Fruit fly (Drosophila melanogaster) whole organism, prepupa: Measurements from ENCODE around the gene Hnf4.
A peak's percentile ranks its signal among the peaks of the same experiment; 100 is the strongest.

Source experiments
- Blimp-1 ChIP-seq: fragments of 200-800 bp; sonication (Bioruptor generic); optimal IDR thresholded peaks from 3 replicates; lab custom pipeline; 2017; ENCODE audit warnings: missing biosample characterization, missing genetic modification characterization, mild to moderate bottlenecking, moderate library complexity, missing genetic modification reagents
- CG10669 ChIP-seq: fragments of 200-800 bp; sonication (Bioruptor generic); optimal IDR thresholded peaks from 3 replicates; lab custom pipeline; 2018; ENCODE audit warnings: missing biosample characterization, mild to moderate bottlenecking, missing genetic modification characterization, moderate library complexity
- CG11294 ChIP-seq: fragments of 200-800 bp; sonication (Bioruptor generic); IDR thresholded peaks from 2 replicates; pipeline ENCODE4 v1.3.6; 2022; ENCODE audit warnings: missing biosample characterization, missing genetic modification characterization
- CG15336 ChIP-seq: fragments of 200-800 bp; sonication (Bioruptor generic); IDR thresholded peaks from 2 replicates; pipeline ENCODE4 v1.3.6; 2022; ENCODE audit warnings: missing biosample characterization, missing genetic modification characterization
- CG1621 ChIP-seq: fragments of 200-800 bp; sonication (Bioruptor generic); optimal IDR thresholded peaks from 3 replicates; lab custom pipeline; 2018; ENCODE audit warnings: missing biosample characterization, mild to moderate bottlenecking, missing genetic modification characterization
- CG3032 ChIP-seq: fragments of 200-800 bp; optimal IDR thresholded peaks from 2 replicates; lab custom pipeline; 2019; ENCODE audit warnings: missing biosample characterization, mild to moderate bottlenecking, missing genetic modification characterization, moderate library complexity
- CG31627 ChIP-seq: fragments of 200-800 bp; sonication (Bioruptor generic); optimal IDR thresholded peaks from 3 replicates; lab custom pipeline; 2016; ENCODE audit warnings: missing biosample characterization, missing genetic modification characterization
- CG34406 ChIP-seq: fragments of 200-800 bp; sonication (Bioruptor generic); optimal IDR thresholded peaks from 3 replicates; lab custom pipeline; 2016; ENCODE audit warnings: missing biosample characterization, missing genetic modification characterization
- CG6276 ChIP-seq: fragments of 200-800 bp; sonication (Bioruptor generic); optimal IDR thresholded peaks from 2 replicates; lab custom pipeline; 2017; ENCODE audit warnings: missing biosample characterization, mild to moderate bottlenecking, missing genetic modification characterization
- CG6792 ChIP-seq: fragments of 200-800 bp; sonication (Bioruptor generic); optimal IDR thresholded peaks from 3 replicates; lab custom pipeline; 2016; ENCODE audit warnings: missing biosample characterization, missing genetic modification characterization
- CG6808 ChIP-seq: fragments of 200-800 bp; sonication (Bioruptor generic); optimal IDR thresholded peaks from 3 replicates; lab custom pipeline; 2017; ENCODE audit warnings: missing biosample characterization, missing genetic modification characterization, mild to moderate bottlenecking, moderate library complexity, missing genetic modification reagents
- CG8119 ChIP-seq: fragments of 200-800 bp; sonication (Bioruptor generic); IDR thresholded peaks from 3 replicates; pipeline ENCODE4 v1.3.6; 2022; ENCODE audit warnings: missing biosample characterization, missing genetic modification characterization
- CG8319 ChIP-seq: fragments of 200-800 bp; sonication (Bioruptor generic); optimal IDR thresholded peaks from 3 replicates; lab custom pipeline; 2016; ENCODE audit warnings: missing biosample characterization, missing genetic modification characterization
- CG8632 ChIP-seq: fragments of 200-800 bp; sonication (Bioruptor generic); optimal IDR thresholded peaks from 3 replicates; lab custom pipeline; 2016; ENCODE audit warnings: missing biosample characterization, missing genetic modification characterization
- Eip78C ChIP-seq: fragments of 200-800 bp; sonication (Bioruptor generic); peaks from one replicate; lab custom pipeline; 2016; ENCODE audit warnings: missing biosample characterization, missing genetic modification characterization
- Eip93F ChIP-seq: fragments of 200-800 bp; sonication (Bioruptor generic); optimal IDR thresholded peaks from 2 replicates; lab custom pipeline; 2016; ENCODE audit warnings: missing biosample characterization, mild to moderate bottlenecking, missing genetic modification characterization
- Ets21C ChIP-seq: fragments of 200-800 bp; sonication (Bioruptor generic); optimal IDR thresholded peaks from 3 replicates; lab custom pipeline; 2016; ENCODE audit warnings: missing biosample characterization, missing genetic modification characterization
- Ets96B ChIP-seq: fragments of 200-800 bp; optimal IDR thresholded peaks from 2 replicates; lab custom pipeline; 2019; ENCODE audit warnings: missing biosample characterization, mild to moderate bottlenecking, missing genetic modification characterization, moderate library complexity
- Hr38 ChIP-seq: sonication (Bioruptor generic); optimal IDR thresholded peaks from 2 replicates; lab custom pipeline; 2016; ENCODE audit warnings: missing biosample characterization, missing genetic modification characterization
- Hr4 ChIP-seq: fragments of 200-800 bp; sonication (Bioruptor generic); optimal IDR thresholded peaks from 3 replicates; lab custom pipeline; 2016; ENCODE audit warnings: missing biosample characterization, missing genetic modification characterization
- Lpt ChIP-seq: fragments of 200-800 bp; sonication (Bioruptor generic); optimal IDR thresholded peaks from 3 replicates; lab custom pipeline; 2016; ENCODE audit warnings: missing biosample characterization, missing genetic modification characterization
- Smox ChIP-seq: fragments of 200-800 bp; sonication (Bioruptor generic); optimal IDR thresholded peaks from 3 replicates; lab custom pipeline; 2016; ENCODE audit warnings: missing biosample characterization, missing genetic modification characterization
- Sox102F ChIP-seq: fragments of 200-800 bp; sonication (Bioruptor generic); optimal IDR thresholded peaks from 2 replicates; lab custom pipeline; 2016; ENCODE audit warnings: missing biosample characterization, mild to moderate bottlenecking, missing genetic modification characterization
- Sox14 ChIP-seq: fragments of 200-800 bp; sonication (Bioruptor generic); optimal IDR thresholded peaks from 3 replicates; lab custom pipeline; 2016; ENCODE audit warnings: missing biosample characterization, missing genetic modification characterization
- Sox15 ChIP-seq: fragments of 200-800 bp; sonication (Bioruptor generic); optimal IDR thresholded peaks from 3 replicates; lab custom pipeline; 2016; ENCODE audit warnings: missing biosample characterization, missing genetic modification characterization
- achi ChIP-seq: fragments of 200-800 bp; sonication (Bioruptor generic); optimal IDR thresholded peaks from 3 replicates; lab custom pipeline; 2016; ENCODE audit warnings: missing biosample characterization, missing genetic modification characterization
- cyc ChIP-seq: fragments of 200-800 bp; sonication (Bioruptor generic); optimal IDR thresholded peaks from 3 replicates; lab custom pipeline; 2016; ENCODE audit warnings: missing biosample characterization, missing genetic modification characterization
- dsx ChIP-seq: fragments of 200-800 bp; optimal IDR thresholded peaks from 3 replicates; lab custom pipeline; 2019; ENCODE audit warnings: missing biosample characterization, mild to moderate bottlenecking, missing genetic modification characterization, moderate library complexity; ENCODE audit not compliant: poor library complexity, severe bottlenecking
- fd59A ChIP-seq: fragments of 200-800 bp; sonication (Bioruptor generic); optimal IDR thresholded peaks from 2 replicates; lab custom pipeline; 2017; ENCODE audit warnings: missing biosample characterization, mild to moderate bottlenecking, missing genetic modification characterization, missing genetic modification reagents
- fd85E ChIP-seq: fragments of 200-800 bp; sonication (Bioruptor generic); optimal IDR thresholded peaks from 3 replicates; lab custom pipeline; 2016; ENCODE audit warnings: missing biosample characterization, missing genetic modification characterization
- fkh ChIP-seq: fragments of 200-800 bp; sonication (Bioruptor generic); optimal IDR thresholded peaks from 3 replicates; lab custom pipeline; 2017; ENCODE audit warnings: missing biosample characterization, mild to moderate bottlenecking, missing genetic modification characterization, moderate library complexity
- net ChIP-seq: fragments of 200-800 bp; sonication (Bioruptor generic); optimal IDR thresholded peaks from 3 replicates; lab custom pipeline; 2016; ENCODE audit warnings: missing biosample characterization, missing genetic modification characterization
- pdm3 ChIP-seq: fragments of 200-800 bp; sonication (Bioruptor generic); optimal IDR thresholded peaks from 3 replicates; lab custom pipeline; 2016; ENCODE audit warnings: missing biosample characterization, missing genetic modification characterization
- salr ChIP-seq, 2 experiments: fragments of 200-800 bp; sonication (Bioruptor generic); optimal IDR thresholded peaks; 3 replicates each; lab custom pipeline; 2016 to 2018; ENCODE audit warnings: missing biosample characterization in 2 of 2, missing genetic modification characterization in 2 of 2, mild to moderate bottlenecking in 1 of 2
- spab ChIP-seq: fragments of 200-800 bp; sonication (Bioruptor generic); optimal IDR thresholded peaks from 2 replicates; lab custom pipeline; 2017; ENCODE audit warnings: missing biosample characterization, mild to moderate bottlenecking, missing genetic modification characterization, missing genetic modification reagents
- ss ChIP-seq, 2 experiments: fragments of 200-800 bp; sonication (Bioruptor generic); optimal IDR thresholded peaks; 2 replicates in 1 of 2; 3 replicates in 1 of 2; lab custom pipeline; 2017 to 2018; ENCODE audit warnings: mild to moderate bottlenecking in 2 of 2, missing biosample characterization in 2 of 2, missing genetic modification characterization in 2 of 2, moderate library complexity in 1 of 2
- svp ChIP-seq: fragments of 200-800 bp; sonication (Bioruptor generic); peaks from one replicate; lab custom pipeline; 2016; ENCODE audit warnings: missing biosample characterization, missing genetic modification characterization
- vri ChIP-seq: fragments of 200-800 bp; sonication (Bioruptor generic); optimal IDR thresholded peaks from 3 replicates; lab custom pipeline; 2016; ENCODE audit warnings: missing biosample characterization, mild to moderate bottlenecking, missing genetic modification characterization

Hnf4 gene

dm6 chr2L:8709413-8709812, at the start of gene Hnf4:
Hnf4 (minus strand) TSS chr2L:8709611.
- TF ChIP-seq fd59A (GFP tag; lab: Kevin White, UChicago) (no peak), dsx (no peak), CG6792 (GFP tag; lab: Kevin White, UChicago) (no peak), fkh (GFP tag; lab: Kevin White, UChicago) (no peak), Ets21C (GFP tag; lab: Kevin White, UChicago) (no peak), CG6276 (no peak), CG11294 (GFP tag; lab: Robert Waterston, UW) (no peak), Blimp-1 (GFP tag; lab: Kevin White, UChicago) (peak; percentile 87), achi (GFP tag; lab: Kevin White, UChicago) (peak; percentile 99), Eip93F (GFP tag; lab: Kevin White, UChicago) (no peak), cyc (GFP tag; lab: Kevin White, UChicago) (no peak), Eip78C (GFP tag; lab: Kevin White, UChicago) (peak; percentile 59), CG31627 (GFP tag; lab: Kevin White, UChicago) (no peak), Sox14 (GFP tag; lab: Kevin White, UChicago) (peak; percentile 33), CG8319 (GFP tag; lab: Kevin White, UChicago) (no peak), Smox (GFP tag; lab: Kevin White, UChicago) (no peak), CG3032 (tag; lab: Kevin White, UChicago) (no peak), CG8119 (no peak), ss (GFP tag; optimal IDR thresholded peaks at IDR 0.05; lab: Kevin White, UChicago) (peak in 1 of 2 experiments; percentile 6), Lpt (GFP tag; lab: Kevin White, UChicago) (no peak), vri (GFP tag; lab: Kevin White, UChicago) (peak; percentile 57), CG6808 (GFP tag; lab: Kevin White, UChicago) (peak; percentile 34), Ets96B (no peak), CG1621 (tag; lab: Kevin White, UChicago) (peak; percentile 7), pdm3 (GFP tag; lab: Kevin White, UChicago) (no peak), svp (GFP tag; lab: Kevin White, UChicago) (peak; percentile 94), salr (GFP tag; optimal IDR thresholded peaks at IDR 0.05; lab: Kevin White, UChicago) (no peak), net (GFP tag; lab: Kevin White, UChicago) (no peak), spab (GFP tag; lab: Kevin White, UChicago) (no peak), CG15336 (GFP tag; lab: Robert Waterston, UW) (no peak)
- TF ChIP-seq, all 60 proteins: peak for 9

DNA sequence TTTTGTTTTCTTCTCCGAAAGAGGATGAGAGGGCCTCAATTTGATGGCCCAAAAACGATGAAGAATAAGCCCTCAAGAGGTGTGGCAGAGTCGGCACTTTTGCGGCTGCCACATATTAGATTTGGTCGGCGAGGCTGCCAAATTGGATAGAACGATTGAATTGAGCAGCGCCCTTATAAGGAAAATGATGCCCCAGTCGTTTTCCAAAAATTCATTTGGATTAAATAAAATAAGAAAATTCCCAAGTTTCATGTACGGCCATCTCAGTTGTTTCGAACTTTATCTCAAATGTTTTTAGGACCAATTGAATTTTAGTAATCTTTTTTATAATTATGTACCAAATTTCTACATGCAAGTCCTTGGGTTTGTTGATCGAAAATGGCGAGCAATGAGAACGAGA, 42.6 kb upstream of the Hnf4 start, which contains the start of the genes CG45307 and CG12438:
CG45307 (minus strand) TSS at position 101 of the 400 bp plus-strand sequence.
CG12438 (plus strand) TSS at position 264 of the 400 bp plus-strand sequence.
- TF ChIP-seq CG34406 (no peak), dsx (no peak), CG6792 (GFP tag; lab: Kevin White, UChicago) (no peak), Smox (GFP tag; lab: Kevin White, UChicago) (no peak), CG31627 (GFP tag; lab: Kevin White, UChicago) (no peak), Hr4 (GFP tag; lab: Kevin White, UChicago) (no peak)

- TF ChIP-seq pdm3 (GFP tag; lab: Kevin White, UChicago) (no peak), Sox102F (GFP tag; lab: Kevin White, UChicago) (no peak), ss (GFP tag; optimal IDR thresholded peaks at IDR 0.05; lab: Kevin White, UChicago) (no peak), CG10669 (GFP tag; lab: Kevin White, UChicago) (no peak), salr (GFP tag; optimal IDR thresholded peaks at IDR 0.05; lab: Kevin White, UChicago) (no peak), CG8632 (GFP tag; lab: Kevin White, UChicago) (no peak), vri (GFP tag; lab: Kevin White, UChicago) (no peak), Ets21C (GFP tag; lab: Kevin White, UChicago) (no peak), Eip93F (GFP tag; lab: Kevin White, UChicago) (no peak), fd85E (GFP tag; lab: Kevin White, UChicago) (no peak), Sox15 (GFP tag; lab: Kevin White, UChicago) (no peak), Hr38 (no peak), CG6808 (GFP tag; lab: Kevin White, UChicago) (no peak)
Observed at dm6 chr2L:8747480-8747879, 38.1 kb upstream of the Hnf4 start.
